Fruit fly (Drosophila melanogaster): ENCODE measurements around the gene CG7523.

- TF ChIP-seq CG32767 (GFP tag; IDR thresholded peaks at IDR 0.05) (no peak), CG14860 (GFP tag; IDR thresholded peaks at IDR 0.05; ENCODE audit: partially characterized antibody) (no peak), CG10209 (GFP tag; optimal IDR thresholded peaks at IDR 0.05) (no peak), CG7839 (tag; optimal IDR thresholded peaks at IDR 0.05) (no peak), Jarid2 (GFP tag; optimal IDR thresholded peaks at IDR 0.05) (no peak), Ada2b (GFP tag; IDR thresholded peaks at IDR 0.05) (no peak), CG16779 (GFP tag; IDR thresholded peaks at IDR 0.05) (no peak), CG10654 (GFP tag; optimal IDR thresholded peaks at IDR 0.05) (no peak), CG3163 (GFP tag; optimal IDR thresholded peaks at IDR 0.05) (no peak), ase (GFP tag; IDR thresholded peaks at IDR 0.05) (no peak), TFAM (GFP tag; optimal IDR thresholded peaks at IDR 0.05) (no peak), CG12104 (GFP tag; optimal IDR thresholded peaks at IDR 0.05) (no peak), NfI (GFP tag; optimal IDR thresholded peaks at IDR 0.05) (no peak)
These were observed 31.5 kb upstream of the CG7523 start for dm6 chr3R:17701971-17702845.
